Fruit fly (Drosophila melanogaster): Measurements from ENCODE around the gene CG16719.

- TF ChIP-seq CG10631 (GFP tag; optimal IDR thresholded peaks at IDR 0.05), result no peak
- TF ChIP-seq spab (GFP tag; optimal IDR thresholded peaks at IDR 0.05), result no peak
- TF ChIP-seq CG15336 (GFP tag; IDR thresholded peaks at IDR 0.05), result peak; percentile 31; the same call in 1 of the 2 replicates
- TF ChIP-seq CG3032 (tag; optimal IDR thresholded peaks at IDR 0.05), result peak; percentile 34
- TF ChIP-seq CG32006 (GFP tag; optimal IDR thresholded peaks at IDR 0.05), result no peak
Measured at dm6 chr3L:9698193-9698642, 13.2 kb downstream of the CG16719 start, which contains the start of gene Ubc4.
